Fruit fly (Drosophila melanogaster): ENCODE data around the gene Ranbp21.

DNA sequence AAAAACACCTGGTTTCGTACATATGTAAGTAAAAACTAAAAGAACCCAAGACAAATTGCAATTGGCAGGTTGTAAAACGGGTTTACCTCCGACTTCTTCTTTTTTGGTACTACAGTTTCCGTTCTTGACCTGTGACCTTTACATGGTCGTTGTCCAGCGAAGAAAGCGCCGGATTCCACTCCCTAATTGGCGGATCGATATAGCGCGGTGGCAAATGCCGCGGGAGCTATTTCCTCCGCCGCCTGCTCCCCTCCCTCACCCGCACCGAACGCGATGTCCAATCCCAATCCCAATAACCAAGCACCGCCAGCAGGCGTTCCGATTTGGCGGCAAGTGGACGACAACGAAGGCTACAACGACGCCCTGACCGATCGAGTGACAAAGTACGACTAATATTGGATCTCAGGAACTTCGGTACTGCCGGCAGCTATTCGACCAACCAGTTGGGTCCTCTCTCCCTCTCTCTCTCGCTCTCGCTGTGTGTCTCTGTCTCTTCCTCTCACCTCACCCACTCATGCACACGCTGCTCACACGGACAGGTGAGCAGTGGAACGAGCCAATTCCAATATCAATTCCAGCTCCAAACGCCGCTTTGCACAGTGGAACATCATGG, 10.6 kb upstream of the Ranbp21 start:
- TF ChIP-seq pan (optimal IDR thresholded peaks at IDR 0.05) (no peak), pan (GFP tag; optimal IDR thresholded peaks at IDR 0.05 in 1 of 2, IDR thresholded peaks at IDR 0.05 in 1 of 2) (no peak), hbn (GFP tag; IDR thresholded peaks at IDR 0.05; ENCODE audit: partially characterized antibody) (no peak), Max (GFP tag; optimal IDR thresholded peaks at IDR 0.05) (no peak), croc (GFP tag; conservative IDR thresholded peaks at IDR 0.05) (no peak), CG9609 (GFP tag; optimal IDR thresholded peaks at IDR 0.05) (no peak), CG1529 (GFP tag; optimal IDR thresholded peaks at IDR 0.05) (no peak), sd (tag; optimal IDR thresholded peaks at IDR 0.05) (no peak), trem (tag; optimal IDR thresholded peaks at IDR 0.05) (no peak), pita (GFP tag; optimal IDR thresholded peaks at IDR 0.05) (no peak), Xrp1 (GFP tag; IDR thresholded peaks at IDR 0.05) (no peak), CG11247 (GFP tag; IDR thresholded peaks at IDR 0.05) (no peak), CG17612 (GFP tag; IDR thresholded peaks at IDR 0.05) (no peak), Sox102F (GFP tag; optimal IDR thresholded peaks at IDR 0.05) (no peak)

All from whole organism, embryonic.